Worm (Caenorhabditis elegans) whole organism, L3 larva: ENCODE results near the gene F22E5.20.

Experiments used
- nhr-28 ChIP-seq: fragments of 150-350 bp; optimal IDR thresholded peaks from 2 replicates; lab custom pipeline; 2014; ENCODE audit warnings: missing biosample characterization, missing genetic modification characterization
- nhr-67 ChIP-seq: fragments of 150-350 bp; optimal IDR thresholded peaks from 2 replicates; lab custom pipeline; 2014; ENCODE audit warnings: missing biosample characterization, missing genetic modification characterization

ce11 chrII:2677534-2678168 lies 4.2 kb upstream of the F22E5.20 start, which contains the start of gene F22E5.17:
- no peak for TF ChIP-seq nhr-28
- no peak for TF ChIP-seq nhr-67 (tag; lab: Kevin White, UChicago)
